Fruit fly (Drosophila melanogaster) whole organism, embryonic: ENCODE results near the gene Muc30E.

ENCODE experiments used
- Adf1 ChIP-seq: fragments of 200-800 bp; sonication (Bioruptor generic); IDR thresholded peaks from 2 replicates; pipeline ENCODE4 v1.3.6; 2022; ENCODE audit warnings: missing biosample characterization, missing genetic modification characterization
- B-H2 ChIP-seq: fragments of 200-800 bp; sonication (Bioruptor generic); optimal IDR thresholded peaks from 2 replicates; lab custom pipeline; 2018; ENCODE audit warnings: missing biosample characterization, mild to moderate bottlenecking, missing genetic modification characterization
- Bgb ChIP-seq: fragments of 200-800 bp; sonication (Bioruptor generic); IDR thresholded peaks from 2 replicates; pipeline ENCODE4 v1.3.6; 2022; ENCODE audit warnings: missing biosample characterization, missing genetic modification characterization; ENCODE audit not compliant: partially characterized antibody
- CG12219 ChIP-seq: fragments of 200-800 bp; sonication (Bioruptor generic); optimal IDR thresholded peaks from 3 replicates; lab custom pipeline; 2018; ENCODE audit warnings: missing biosample characterization, mild to moderate bottlenecking, missing genetic modification characterization
- CG12391 ChIP-seq: fragments of 200-800 bp; sonication (Bioruptor generic); optimal IDR thresholded peaks from 3 replicates; lab custom pipeline; 2018; ENCODE audit warnings: missing biosample characterization, mild to moderate bottlenecking, missing genetic modification characterization, moderate library complexity
- CG13296 ChIP-seq: fragments of 200-800 bp; sonication (Bioruptor generic); optimal IDR thresholded peaks from 3 replicates; lab custom pipeline; 2018; ENCODE audit warnings: missing biosample characterization, mild to moderate bottlenecking, missing genetic modification characterization
- CG14667 ChIP-seq: fragments of 200-800 bp; sonication (Bioruptor generic); IDR thresholded peaks from 2 replicates; pipeline ENCODE4 v1.3.6; 2022; ENCODE audit warnings: missing biosample characterization, missing genetic modification characterization
- CG16863 ChIP-seq: fragments of 200-800 bp; sonication (Bioruptor generic); optimal IDR thresholded peaks from 3 replicates; lab custom pipeline; 2016; ENCODE audit warnings: missing biosample characterization, missing genetic modification characterization
- CG18262 ChIP-seq: fragments of 200-800 bp; optimal IDR thresholded peaks from 3 replicates; lab custom pipeline; 2019; ENCODE audit warnings: missing biosample characterization, mild to moderate bottlenecking, missing genetic modification characterization, moderate library complexity
- CG3065 ChIP-seq: fragments of 200-800 bp; sonication (Bioruptor generic); optimal IDR thresholded peaks from 2 replicates; lab custom pipeline; 2016; ENCODE audit warnings: missing biosample characterization, missing genetic modification characterization
- CG32772 ChIP-seq: fragments of 200-800 bp; sonication (Bioruptor generic); IDR thresholded peaks from 2 replicates; pipeline ENCODE4 v1.3.6; 2022; ENCODE audit warnings: missing biosample characterization, missing genetic modification characterization
- CG3838 ChIP-seq: fragments of 200-800 bp; sonication (Bioruptor generic); optimal IDR thresholded peaks from 3 replicates; lab custom pipeline; 2016; ENCODE audit warnings: missing biosample characterization, missing genetic modification characterization
- CG4328 ChIP-seq: fragments of 200-800 bp; sonication (Bioruptor generic); optimal IDR thresholded peaks from 3 replicates; lab custom pipeline; 2017; ENCODE audit warnings: missing biosample characterization, missing genetic modification reagents, missing genetic modification characterization
- CG4820 ChIP-seq: fragments of 200-800 bp; sonication (Bioruptor generic); optimal IDR thresholded peaks from 3 replicates; lab custom pipeline; 2016; ENCODE audit warnings: missing biosample characterization, missing genetic modification characterization
- CG6765 ChIP-seq: fragments of 200-800 bp; sonication (Bioruptor generic); optimal IDR thresholded peaks from 3 replicates; lab custom pipeline; 2017; ENCODE audit warnings: missing biosample characterization, mild to moderate bottlenecking, missing genetic modification characterization
- CG6854 ChIP-seq: fragments of 200-800 bp; sonication (Bioruptor generic); optimal IDR thresholded peaks from 3 replicates; lab custom pipeline; 2017; ENCODE audit warnings: missing biosample characterization, mild to moderate bottlenecking, missing genetic modification characterization
- CG9932 ChIP-seq: fragments of 200-800 bp; sonication (Bioruptor generic); IDR thresholded peaks from 2 replicates; pipeline ENCODE4 v1.3.6; 2022; ENCODE audit warnings: missing biosample characterization, missing genetic modification characterization
- CrebB ChIP-seq: fragments of 200-800 bp; sonication (Bioruptor generic); optimal IDR thresholded peaks from 3 replicates; lab custom pipeline; 2018; ENCODE audit warnings: missing biosample characterization, mild to moderate bottlenecking, missing genetic modification characterization
- Eip74EF ChIP-seq, 2 experiments: fragments of 200-800 bp in 1 of 2; fragments of >200 bp in 1 of 2; sonication (Bioruptor generic) in 1 of 2; optimal IDR thresholded peaks; 2 replicates each; lab custom pipeline; 2017 to 2019; ENCODE audit warnings: missing biosample characterization in 2 of 2, missing genetic modification characterization in 2 of 2, mild to moderate bottlenecking in 1 of 2, moderate library complexity in 1 of 2
- Ets65A ChIP-seq: fragments of 200-800 bp; sonication (Bioruptor generic); peaks from one replicate; lab custom pipeline; 2016; ENCODE audit warnings: missing biosample characterization, missing genetic modification characterization
- H15 ChIP-seq: fragments of 200-800 bp; sonication (Bioruptor generic); IDR thresholded peaks from 3 replicates; pipeline ENCODE4 v1.3.6; 2022; ENCODE audit warnings: missing biosample characterization, missing genetic modification characterization
- HHEX ChIP-seq: fragments of 200-800 bp; sonication (Bioruptor generic); optimal IDR thresholded peaks from 3 replicates; lab custom pipeline; 2017; ENCODE audit warnings: missing biosample characterization, mild to moderate bottlenecking, missing genetic modification characterization, missing genetic modification reagents
- Hand ChIP-seq: fragments of 200-800 bp; sonication (Bioruptor generic); optimal IDR thresholded peaks from 2 replicates; lab custom pipeline; 2017; ENCODE audit warnings: mild to moderate bottlenecking, missing biosample characterization, missing genetic modification reagents, missing genetic modification characterization
- NFAT ChIP-seq: fragments of 200-800 bp; sonication (Bioruptor generic); IDR thresholded peaks from 2 replicates; pipeline ENCODE4 v1.3.6; 2022; ENCODE audit warnings: missing biosample characterization, missing genetic modification characterization
- NfI ChIP-seq: fragments of 200-800 bp; sonication (Bioruptor generic); optimal IDR thresholded peaks from 3 replicates; lab custom pipeline; 2018; ENCODE audit warnings: missing biosample characterization, mild to moderate bottlenecking, missing genetic modification characterization, moderate library complexity
- Rfx ChIP-seq: fragments of 200-800 bp; sonication (Bioruptor generic); IDR thresholded peaks from 2 replicates; pipeline ENCODE4 v1.3.6; 2022; ENCODE audit warnings: missing biosample characterization, missing genetic modification characterization
- Sry-δ ChIP-seq: fragments of 200-800 bp; sonication (Bioruptor generic); optimal IDR thresholded peaks from 2 replicates; lab custom pipeline; 2016; ENCODE audit warnings: missing biosample characterization, missing genetic modification characterization
- Trl ChIP-seq, 3 experiments: fragments of >200 bp in 2 of 3; fragments of 200-800 bp in 1 of 3; sonication (Bioruptor generic) in 1 of 3; optimal IDR thresholded peaks; 2 replicates in 1 of 3; 3 replicates in 2 of 3; lab custom pipeline; 2016 to 2017; ENCODE audit warnings: missing biosample characterization in 1 of 3, missing genetic modification characterization in 1 of 3
- Usf ChIP-seq: fragments of 200-800 bp; sonication (Bioruptor generic); optimal IDR thresholded peaks from 2 replicates; lab custom pipeline; 2017; ENCODE audit warnings: missing genotype, missing biosample characterization, missing genetic modification characterization
- Xrp1 ChIP-seq: fragments of 200-800 bp; sonication (Bioruptor generic); IDR thresholded peaks from 2 replicates; pipeline ENCODE4 v1.3.6; 2022; ENCODE audit warnings: missing biosample characterization, missing genetic modification characterization
- ato ChIP-seq: fragments of 200-800 bp; sonication (Bioruptor generic); IDR thresholded peaks from 2 replicates; pipeline ENCODE4 v1.3.6; 2022; ENCODE audit warnings: missing biosample characterization, missing genetic modification characterization; ENCODE audit not compliant: partially characterized antibody
- br ChIP-seq: fragments of >200 bp; optimal IDR thresholded peaks from 2 replicates; lab custom pipeline; 2017
- chn ChIP-seq: fragments of 200-800 bp; sonication (Bioruptor generic); optimal IDR thresholded peaks from 2 replicates; lab custom pipeline; 2016; ENCODE audit warnings: missing biosample characterization, missing genetic modification characterization
- dimm ChIP-seq: fragments of 200-800 bp; sonication (Bioruptor generic); IDR thresholded peaks from 2 replicates; pipeline ENCODE4 v1.3.6; 2022; ENCODE audit warnings: missing biosample characterization, missing genetic modification characterization
- dmrt99B ChIP-seq: fragments of 200-800 bp; sonication (Bioruptor generic); optimal IDR thresholded peaks from 2 replicates; lab custom pipeline; 2018; ENCODE audit warnings: missing biosample characterization, mild to moderate bottlenecking, missing genetic modification characterization, moderate library complexity
- gcm ChIP-seq: fragments of 200-800 bp; sonication (Bioruptor generic); optimal IDR thresholded peaks from 2 replicates; lab custom pipeline; 2019; ENCODE audit warnings: missing biosample characterization, mild to moderate bottlenecking, missing genetic modification characterization, moderate library complexity
- gsb ChIP-seq: fragments of 200-800 bp; sonication (Bioruptor generic); IDR thresholded peaks from 2 replicates; pipeline ENCODE4 v1.3.6; 2022; ENCODE audit warnings: missing biosample characterization, missing genetic modification characterization
- hkb ChIP-seq, 2 experiments: fragments of 200-800 bp in 1 of 2; fragments of >200 bp in 1 of 2; sonication (Bioruptor generic) in 1 of 2; IDR thresholded peaks in 1 of 2; optimal IDR thresholded peaks in 1 of 2; 2 replicates each; pipeline versions ENCODE4 v1.3.6 to Lab custom; 2017 to 2022; ENCODE audit warnings: missing biosample characterization in 1 of 2, missing genetic modification characterization in 1 of 2
- ind ChIP-seq: fragments of 200-800 bp; sonication (Bioruptor generic); optimal IDR thresholded peaks from 3 replicates; lab custom pipeline; 2016; ENCODE audit warnings: missing biosample characterization, missing genetic modification characterization
- insv ChIP-seq, 2 experiments: fragments of 200-800 bp; sonication (Bioruptor generic); optimal IDR thresholded peaks; 3 replicates each; lab custom pipeline; 2016 to 2018; ENCODE audit warnings: missing biosample characterization in 2 of 2, missing genetic modification characterization in 2 of 2
- jing ChIP-seq: fragments of 200-800 bp; sonication (Bioruptor generic); optimal IDR thresholded peaks from 2 replicates; lab custom pipeline; 2018; ENCODE audit warnings: missing biosample characterization, mild to moderate bottlenecking, missing genetic modification characterization
- kay ChIP-seq: fragments of 200-800 bp; sonication (Bioruptor generic); optimal IDR thresholded peaks from 2 replicates; lab custom pipeline; 2016; ENCODE audit warnings: missing biosample characterization, missing genetic modification characterization
- lilli ChIP-seq: fragments of 200-800 bp; sonication (Bioruptor generic); optimal IDR thresholded peaks from 3 replicates; lab custom pipeline; 2016; ENCODE audit warnings: missing biosample characterization, missing genetic modification characterization
- pita ChIP-seq: fragments of 200-800 bp; sonication (Bioruptor generic); optimal IDR thresholded peaks from 2 replicates; lab custom pipeline; 2017; ENCODE audit warnings: missing biosample characterization, mild to moderate bottlenecking, missing genetic modification characterization
- so ChIP-seq: fragments of 200-800 bp; sonication (Bioruptor generic); IDR thresholded peaks from 3 replicates; pipeline ENCODE4 v1.3.6; 2022; ENCODE audit warnings: missing biosample characterization, missing genetic modification characterization
- ssp ChIP-seq: fragments of 200-800 bp; sonication (Bioruptor generic); IDR thresholded peaks from 2 replicates; pipeline ENCODE4 v1.3.6; 2022; ENCODE audit warnings: missing biosample characterization, missing genetic modification characterization
- trem ChIP-seq: fragments of 200-800 bp; optimal IDR thresholded peaks from 3 replicates; lab custom pipeline; 2019; ENCODE audit warnings: missing biosample characterization, mild to moderate bottlenecking, missing genetic modification characterization, moderate library complexity
- tx ChIP-seq: fragments of 200-800 bp; sonication (Bioruptor generic); optimal IDR thresholded peaks from 2 replicates; lab custom pipeline; 2016; ENCODE audit warnings: missing biosample characterization, missing genetic modification characterization
- unc-4 ChIP-seq: fragments of 200-800 bp; sonication (Bioruptor generic); IDR thresholded peaks from 2 replicates; pipeline ENCODE4 v1.3.6; 2022; ENCODE audit warnings: missing biosample characterization, missing genetic modification characterization; ENCODE audit not compliant: partially characterized antibody
- wek ChIP-seq: fragments of 200-800 bp; sonication (Bioruptor generic); optimal IDR thresholded peaks from 3 replicates; lab custom pipeline; 2018; ENCODE audit warnings: missing biosample characterization, mild to moderate bottlenecking, missing genetic modification characterization, moderate library complexity

The Muc30E gene

DNA sequence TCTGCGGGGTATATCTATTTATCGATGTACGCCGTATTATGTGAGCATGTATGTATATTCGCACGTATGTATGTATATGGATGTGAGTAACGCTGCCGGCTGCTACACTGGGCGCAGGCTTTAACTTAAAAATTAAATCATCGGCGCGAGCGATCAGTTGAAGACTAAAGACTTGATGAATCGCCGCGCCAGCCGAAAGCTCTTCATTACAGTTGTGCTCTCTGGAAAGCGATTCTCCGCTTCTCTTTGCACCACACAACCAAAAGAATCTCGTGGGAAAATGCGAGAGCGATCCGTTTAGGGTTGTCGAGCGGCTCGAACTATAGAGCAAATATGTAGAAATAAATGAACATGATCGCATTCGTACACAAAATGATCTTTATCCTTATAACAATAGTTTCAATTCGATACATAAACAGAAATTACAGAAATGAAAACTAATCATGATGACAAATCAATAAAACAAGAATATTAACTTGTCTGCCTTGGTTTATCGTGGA is 5.6 kb upstream of the Muc30E start, which contains the start of gene CG13124 (continued):
- TF ChIP-seq Hand (GFP tag; lab: Kevin White, UChicago) (peak; percentile 50), hkb (optimal IDR thresholded peaks at IDR 0.05; lab: Kevin White, UChicago) (no peak), hkb (GFP tag; IDR thresholded peaks at IDR 0.05; lab: Robert Waterston, UW) (peak; percentile 24), chn (GFP tag; lab: Kevin White, UChicago) (no peak), trem (tag; lab: Kevin White, UChicago) (no peak), Trl (optimal IDR thresholded peaks at IDR 0.05; lab: Kevin White, UChicago) (peak; percentile 55 to 84), Trl (GFP tag; optimal IDR thresholded peaks at IDR 0.05; lab: Kevin White, UChicago) (no peak), CrebB (tag; lab: Kevin White, UChicago) (peak; percentile 44), kay (GFP tag; lab: Kevin White, UChicago) (peak; percentile 43), br (lab: Kevin White, UChicago) (no peak), lilli (GFP tag; lab: Kevin White, UChicago) (peak; percentile 59), ssp (GFP tag; lab: Robert Waterston, UW) (no peak), Rfx (peak; percentile 74), Adf1 (GFP tag; lab: Robert Waterston, UW) (peak; percentile 42; the same call in 1 of the 2 replicates), CG6765 (GFP tag; lab: Kevin White, UChicago) (peak; percentile 54), Eip74EF (GFP tag; optimal IDR thresholded peaks at IDR 0.05; lab: Kevin White, UChicago) (no peak), Sry-δ (GFP tag; lab: Kevin White, UChicago) (no peak), dmrt99B (peak; percentile 11), dimm (GFP tag; lab: Robert Waterston, UW) (no peak), B-H2 (peak; percentile 17), jing (GFP tag; lab: Kevin White, UChicago) (no peak), CG4328 (no peak), CG12391 (tag; lab: Kevin White, UChicago) (peak; percentile 5), wek (GFP tag; lab: Kevin White, UChicago) (peak; percentile 21), insv (GFP tag; optimal IDR thresholded peaks at IDR 0.05; lab: Kevin White, UChicago) (no peak), unc-4 (GFP tag; lab: Robert Waterston, UW) (0 out of 2 replicates have a peak, but pooled peaks have one; percentile 29), CG16863 (GFP tag; lab: Kevin White, UChicago) (no peak), CG6854 (GFP tag; lab: Kevin White, UChicago) (peak; percentile 42), CG3065 (GFP tag; lab: Kevin White, UChicago) (no peak), Bgb (GFP tag; lab: Robert Waterston, UW) (0 out of 2 replicates have a peak, but pooled peaks have one; percentile 16), gcm (GFP tag; lab: Kevin White, UChicago) (no peak), tx (no peak), CG13296 (GFP tag; lab: Kevin White, UChicago) (peak; percentile 3), CG18262 (tag; lab: Kevin White, UChicago) (no peak), Xrp1 (GFP tag; lab: Robert Waterston, UW) (peak; percentile 38; the same call in 1 of the 2 replicates), NfI (GFP tag; lab: Kevin White, UChicago) (peak; percentile 32), HHEX (no peak), CG14667 (GFP tag; lab: Robert Waterston, UW) (no peak), H15 (no peak), Usf (GFP tag; lab: Kevin White, UChicago) (no peak), ato (no peak), so (GFP tag; lab: Robert Waterston, UW) (peak; percentile 61; the same call in 1 of the 3 replicates), gsb (peak; percentile 7; the same call in 1 of the 2 replicates), CG12219 (GFP tag; lab: Kevin White, UChicago) (peak; percentile 36), CG9932 (GFP tag; lab: Robert Waterston, UW) (peak; percentile 53), CG3838 (GFP tag; lab: Kevin White, UChicago) (no peak), CG4820 (GFP tag; lab: Kevin White, UChicago) (no peak), Ets65A (GFP tag; lab: Kevin White, UChicago) (no peak), pita (GFP tag; lab: Kevin White, UChicago) (no peak), NFAT (GFP tag; lab: Robert Waterston, UW) (peak; percentile 25; the same call in 1 of the 2 replicates), CG32772 (GFP tag; lab: Robert Waterston, UW) (no peak), ind (GFP tag; lab: Kevin White, UChicago) (peak; percentile 0)
